Worm (Caenorhabditis elegans) whole organism, L2 larva: ENCODE data around the gene C06A1.6.

Experiments
- C34F6.9 ChIP-seq: fragments of 150-350 bp; optimal IDR thresholded peaks from 2 replicates; lab custom pipeline; 2014; ENCODE audit warnings: missing biosample characterization, missing genetic modification characterization
- F13H6.1 ChIP-seq: sonication (generic microtip); optimal IDR thresholded peaks from 2 replicates; lab custom pipeline; 2016; ENCODE audit warnings: missing genetic modification characterization, missing compliant biosample characterization
- R02D3.7 ChIP-seq: fragments of 150-350 bp; optimal IDR thresholded peaks from 2 replicates; lab custom pipeline; 2014; ENCODE audit warnings: missing biosample characterization, missing genetic modification characterization
- Y55F3AM.14 ChIP-seq: fragments of 200-800 bp; sonication (Bioruptor generic); optimal IDR thresholded peaks from 2 replicates; lab custom pipeline; 2018; ENCODE audit warnings: mild to moderate bottlenecking, missing genetic modification characterization, missing compliant biosample characterization
- ZK546.5 ChIP-seq: sonication (generic microtip); optimal IDR thresholded peaks from 2 replicates; lab custom pipeline; 2017; ENCODE audit warnings: missing biosample characterization, missing genetic modification characterization
- alr-1 ChIP-seq: fragments of 150-350 bp; optimal IDR thresholded peaks from 2 replicates; lab custom pipeline; 2014; ENCODE audit warnings: missing biosample characterization, missing genetic modification characterization
- aly-2 ChIP-seq: fragments of 150-350 bp; optimal IDR thresholded peaks from 2 replicates; lab custom pipeline; 2014; ENCODE audit warnings: missing biosample characterization, missing genetic modification characterization
- ama-1 ChIP-seq: fragments of 150-350 bp; optimal IDR thresholded peaks from 2 replicates; lab custom pipeline; 2018; ENCODE audit warnings: inconsistent platforms
- blmp-1 ChIP-seq: sonication (generic microtip); optimal IDR thresholded peaks from 2 replicates; lab custom pipeline; 2017; ENCODE audit warnings: missing genetic modification characterization, mild to moderate bottlenecking, missing compliant biosample characterization, antibody characterized with exemption, moderate library complexity; ENCODE audit not compliant: insufficient read depth
- ceh-16 ChIP-seq: fragments of 150-350 bp; optimal IDR thresholded peaks from 2 replicates; lab custom pipeline; 2014; ENCODE audit warnings: missing biosample characterization, missing genetic modification characterization
- ceh-82 ChIP-seq: fragments of 150-350 bp; optimal IDR thresholded peaks from 2 replicates; lab custom pipeline; 2014; ENCODE audit warnings: missing biosample characterization, missing genetic modification characterization
- crh-2 ChIP-seq: sonication (generic microtip); optimal IDR thresholded peaks from 2 replicates; lab custom pipeline; 2017; ENCODE audit warnings: missing biosample characterization, missing genetic modification characterization
- dmd-4 ChIP-seq: sonication (generic microtip); optimal IDR thresholded peaks from 2 replicates; lab custom pipeline; 2017; ENCODE audit warnings: missing biosample characterization, missing genetic modification characterization
- egl-27 ChIP-seq: sonication (generic microtip); optimal IDR thresholded peaks from 3 replicates; lab custom pipeline; 2017; ENCODE audit warnings: missing biosample characterization, missing genetic modification reagents, missing genetic modification characterization
- elt-1 ChIP-seq: fragments of 150-350 bp; optimal IDR thresholded peaks from 2 replicates; lab custom pipeline; 2014; ENCODE audit warnings: missing biosample characterization, missing genetic modification characterization
- elt-3 ChIP-seq: sonication (generic microtip); optimal IDR thresholded peaks from 2 replicates; lab custom pipeline; 2017; ENCODE audit warnings: missing biosample characterization, missing genetic modification characterization
- fos-1 ChIP-seq: fragments of 150-350 bp; optimal IDR thresholded peaks from 2 replicates; lab custom pipeline; 2014; ENCODE audit warnings: missing biosample characterization, missing genetic modification characterization
- gmeb-1 ChIP-seq: fragments of 150-350 bp; optimal IDR thresholded peaks from 2 replicates; lab custom pipeline; 2014; ENCODE audit warnings: missing biosample characterization, missing genetic modification characterization
- lin-11 ChIP-seq: fragments of 150-350 bp; sonication (generic microtip); optimal IDR thresholded peaks from 2 replicates; lab custom pipeline; 2014; ENCODE audit warnings: missing biosample characterization, missing genetic modification characterization, inconsistent platforms, mixed read lengths
- lin-13 ChIP-seq: fragments of 150-350 bp; optimal IDR thresholded peaks from 2 replicates; lab custom pipeline; 2014; ENCODE audit warnings: missing biosample characterization, missing genetic modification reagents, missing genetic modification characterization
- lin-39 ChIP-seq: fragments of 150-350 bp; optimal IDR thresholded peaks from 2 replicates; lab custom pipeline; 2014; ENCODE audit warnings: missing biosample characterization, missing genetic modification reagents, missing genetic modification characterization
- lsy-2 ChIP-seq, 2 experiments: fragments of 150-350 bp in 1 of 2; sonication (generic microtip) in 1 of 2; optimal IDR thresholded peaks; 2 replicates each; lab custom pipeline; 2014 to 2017; ENCODE audit warnings: missing biosample characterization in 2 of 2, missing genetic modification characterization in 2 of 2
- mab-5 ChIP-seq: fragments of 150-350 bp; optimal IDR thresholded peaks from 2 replicates; lab custom pipeline; 2014; ENCODE audit warnings: missing biosample characterization, missing genetic modification characterization
- mbf-1 ChIP-seq: sonication (generic microtip); optimal IDR thresholded peaks from 2 replicates; lab custom pipeline; 2017; ENCODE audit warnings: missing biosample characterization, missing genetic modification characterization
- mdl-1 ChIP-seq, 2 experiments: fragments of 150-350 bp in 1 of 2; sonication (generic microtip) in 1 of 2; optimal IDR thresholded peaks; 2 replicates each; lab custom pipeline; 2017; ENCODE audit warnings: missing biosample characterization in 2 of 2, missing genetic modification characterization in 2 of 2
- nhr-10 ChIP-seq: sonication (generic microtip); optimal IDR thresholded peaks from 2 replicates; lab custom pipeline; 2017; ENCODE audit warnings: missing biosample characterization, missing genetic modification characterization
- nhr-11 ChIP-seq: fragments of 150-350 bp; optimal IDR thresholded peaks from 2 replicates; lab custom pipeline; 2014; ENCODE audit warnings: missing biosample characterization, missing genetic modification characterization
- nhr-12 ChIP-seq: fragments of 150-350 bp; optimal IDR thresholded peaks from 2 replicates; lab custom pipeline; 2014; ENCODE audit warnings: missing biosample characterization, missing genetic modification characterization
- nhr-129 ChIP-seq: fragments of 150-350 bp; optimal IDR thresholded peaks from 2 replicates; lab custom pipeline; 2014; ENCODE audit warnings: missing biosample characterization, missing genetic modification characterization
- nhr-21 ChIP-seq: fragments of 150-350 bp; optimal IDR thresholded peaks from 2 replicates; lab custom pipeline; 2014; ENCODE audit warnings: missing biosample characterization, missing genetic modification characterization
- nhr-23 ChIP-seq: fragments of 150-350 bp; optimal IDR thresholded peaks from 2 replicates; lab custom pipeline; 2014; ENCODE audit warnings: missing biosample characterization, missing genetic modification reagents, missing genetic modification characterization
- nhr-237 ChIP-seq: fragments of 150-350 bp; optimal IDR thresholded peaks from 2 replicates; lab custom pipeline; 2014; ENCODE audit warnings: missing biosample characterization, missing genetic modification characterization
- nhr-25 ChIP-seq: fragments of 150-350 bp; sonication (generic microtip); optimal IDR thresholded peaks from 3 replicates; lab custom pipeline; 2014; ENCODE audit warnings: missing biosample characterization, missing genetic modification characterization
- nhr-6 ChIP-seq: fragments of 150-350 bp; optimal IDR thresholded peaks from 2 replicates; lab custom pipeline; 2014; ENCODE audit warnings: missing biosample characterization, missing genetic modification characterization
- nhr-77 ChIP-seq: fragments of 150-350 bp; optimal IDR thresholded peaks from 2 replicates; lab custom pipeline; 2014; ENCODE audit warnings: missing biosample characterization, missing genetic modification characterization
- peb-1 ChIP-seq: fragments of 150-350 bp; optimal IDR thresholded peaks from 2 replicates; lab custom pipeline; 2014; ENCODE audit warnings: missing biosample characterization, missing genetic modification characterization
- sem-4 ChIP-seq: fragments of 150-350 bp; optimal IDR thresholded peaks from 2 replicates; lab custom pipeline; 2014; ENCODE audit warnings: missing biosample characterization, missing genetic modification reagents, missing genetic modification characterization
- skn-1 ChIP-seq: sonication (generic microtip); optimal IDR thresholded peaks from 2 replicates; lab custom pipeline; 2017; ENCODE audit warnings: missing biosample characterization, missing genetic modification characterization
- sma-3 ChIP-seq: sonication (generic microtip); optimal IDR thresholded peaks from 2 replicates; lab custom pipeline; 2016; ENCODE audit warnings: missing genetic modification reagents, missing genetic modification characterization, missing compliant biosample characterization
- sma-9 ChIP-seq, 2 experiments: fragments of 150-350 bp in 1 of 2; sonication (generic microtip) in 1 of 2; optimal IDR thresholded peaks; 2 replicates each; lab custom pipeline; 2014 to 2016; ENCODE audit warnings: missing genetic modification characterization in 2 of 2, mild to moderate bottlenecking in 1 of 2, missing biosample characterization in 1 of 2, missing compliant biosample characterization in 1 of 2, missing genetic modification reagents in 1 of 2, moderate library complexity in 1 of 2
- snpc-4 ChIP-seq: fragments of 150-350 bp; optimal IDR thresholded peaks from 2 replicates; lab custom pipeline; 2014; ENCODE audit warnings: missing biosample characterization, missing genetic modification characterization
- unc-39 ChIP-seq: fragments of 150-350 bp; optimal IDR thresholded peaks from 2 replicates; lab custom pipeline; 2014; ENCODE audit warnings: missing biosample characterization, missing genetic modification characterization
- unc-55 ChIP-seq: fragments of 150-350 bp; sonication (generic microtip); optimal IDR thresholded peaks from 3 replicates; lab custom pipeline; 2014; ENCODE audit warnings: missing biosample characterization, missing genetic modification reagents, missing genetic modification characterization
- unc-62 ChIP-seq: fragments of 150-350 bp; optimal IDR thresholded peaks from 2 replicates; lab custom pipeline; 2014; ENCODE audit warnings: missing biosample characterization, missing genetic modification reagents, missing genetic modification characterization
- ztf-1 ChIP-seq: fragments of 200-800 bp; sonication (Bioruptor generic); conservative IDR thresholded peaks from 2 replicates; pipeline ENCODE4 v1.3.6; 2022; ENCODE audit warnings: missing genetic modification characterization, missing compliant biosample characterization
- ztf-11 ChIP-seq: sonication (generic microtip); optimal IDR thresholded peaks from 2 replicates; lab custom pipeline; 2017; ENCODE audit warnings: missing biosample characterization, missing genetic modification characterization
- ztf-4 ChIP-seq: fragments of 150-350 bp; optimal IDR thresholded peaks from 2 replicates; lab custom pipeline; 2014; ENCODE audit warnings: missing biosample characterization, missing genetic modification characterization

The C06A1.6 gene

ce11 chrII:10558962-10559415, 5.5 kb downstream of the C06A1.6 start (continued):
- TF ChIP-seq nhr-25 (tag; lab: Kevin White, UChicago): peak; percentile 85

- no peak for TF ChIP-seq ceh-82 (tag; lab: Kevin White, UChicago)
- peak; percentile 66 for TF ChIP-seq sma-9 (GFP tag; optimal IDR thresholded peaks at IDR 0.05; lab: Kevin White, UChicago)
- no peak for TF ChIP-seq sma-9 (tag; optimal IDR thresholded peaks at IDR 0.05; lab: Kevin White, UChicago)
- TF ChIP-seq peb-1 (tag; lab: Kevin White, UChicago): no peak
- no peak for TF ChIP-seq elt-3
- no peak for TF ChIP-seq nhr-77 (tag; lab: Kevin White, UChicago)
- TF ChIP-seq ceh-16: no peak
- no peak for TF ChIP-seq Y55F3AM.14 (GFP tag; lab: Kevin White, UChicago)
- no peak for TF ChIP-seq unc-62 (GFP tag; lab: Kevin White, UChicago)
- peak; percentile 45 for TF ChIP-seq F13H6.1 (tag; lab: Kevin White, UChicago)
- TF ChIP-seq mdl-1 (tag; optimal IDR thresholded peaks at IDR 0.05; lab: Kevin White, UChicago): peak; percentile 6 to 43
- TF ChIP-seq nhr-129: peak; percentile 58
- no peak for TF ChIP-seq R02D3.7 (tag; lab: Kevin White, UChicago)
- no peak for TF ChIP-seq alr-1 (tag; lab: Kevin White, UChicago)
- TF ChIP-seq C34F6.9: no peak
- no peak for TF ChIP-seq ztf-1 (GFP tag; lab: Robert Waterston, UW)
- no peak for TF ChIP-seq unc-55 (GFP tag; lab: Kevin White, UChicago)
- peak; percentile 20 for TF ChIP-seq nhr-6
- no peak for TF ChIP-seq ztf-4
Observed at ce11 chrII:10558345-10558744, 6.1 kb downstream of the C06A1.6 start.

- TF ChIP-seq nhr-10 (tag; lab: Kevin White, UChicago): no peak
- no peak for TF ChIP-seq egl-27 (tag; lab: Kevin White, UChicago)
- TF ChIP-seq nhr-237 (tag; lab: Kevin White, UChicago): no peak
- no peak for TF ChIP-seq aly-2 (tag; lab: Kevin White, UChicago)
- no peak for TF ChIP-seq nhr-23 (tag; lab: Kevin White, UChicago)
- TF ChIP-seq C34F6.9: peak; percentile 80
- no peak for TF ChIP-seq skn-1 (tag; lab: Kevin White, UChicago)
- TF ChIP-seq nhr-11 (tag; lab: Kevin White, UChicago): peak; percentile 41
- no peak for TF ChIP-seq unc-55 (GFP tag; lab: Kevin White, UChicago)
- TF ChIP-seq ZK546.5 (tag; lab: Kevin White, UChicago): no peak
- TF ChIP-seq ztf-1 (GFP tag; lab: Robert Waterston, UW): no peak
- no peak for TF ChIP-seq unc-62 (GFP tag; lab: Kevin White, UChicago)
- no peak for TF ChIP-seq ceh-16
- TF ChIP-seq elt-3: no peak
- peak; percentile 75 for TF ChIP-seq blmp-1 (tag; lab: Kevin White, UChicago)
- no peak for TF ChIP-seq sem-4 (tag; lab: Kevin White, UChicago)
- TF ChIP-seq mbf-1 (tag; lab: Kevin White, UChicago): no peak
- no peak for TF ChIP-seq dmd-4 (tag; lab: Kevin White, UChicago)
- no peak for TF ChIP-seq nhr-77 (tag; lab: Kevin White, UChicago)
- no peak for TF ChIP-seq peb-1 (tag; lab: Kevin White, UChicago)
- no peak for TF ChIP-seq R02D3.7 (tag; lab: Kevin White, UChicago)
- no peak for TF ChIP-seq ceh-82 (tag; lab: Kevin White, UChicago)
- TF ChIP-seq gmeb-1 (tag; lab: Kevin White, UChicago): peak; percentile 37
- no peak for TF ChIP-seq alr-1 (tag; lab: Kevin White, UChicago)
- peak; percentile 41 for TF ChIP-seq sma-3 (GFP tag; lab: Kevin White, UChicago)
- TF ChIP-seq elt-1 (tag; lab: Kevin White, UChicago): no peak
- TF ChIP-seq nhr-129: peak; percentile 85
- TF ChIP-seq F13H6.1 (tag; lab: Kevin White, UChicago): peak; percentile 36
- TF ChIP-seq mab-5 (tag; lab: Kevin White, UChicago): no peak
- TF ChIP-seq ama-1 (lab: Kevin White, UChicago): peak; percentile 15
- TF ChIP-seq lsy-2 (tag; optimal IDR thresholded peaks at IDR 0.05; lab: Kevin White, UChicago): peak in 1 of 2 experiments; percentile 62
- TF ChIP-seq lin-11 (tag; lab: Kevin White, UChicago): no peak
- peak; percentile 79 for TF ChIP-seq nhr-21 (tag; lab: Kevin White, UChicago)
- TF ChIP-seq lin-39 (tag; lab: Kevin White, UChicago): no peak
- TF ChIP-seq nhr-6: peak; percentile 71
- peak; percentile 79 for TF ChIP-seq crh-2 (tag; lab: Kevin White, UChicago)
- TF ChIP-seq ztf-11: no peak
- peak in 1 of 2 experiments; percentile 50 for TF ChIP-seq mdl-1 (tag; optimal IDR thresholded peaks at IDR 0.05; lab: Kevin White, UChicago)
- peak; percentile 93 for TF ChIP-seq ztf-4
- TF ChIP-seq nhr-25 (tag; lab: Kevin White, UChicago): peak; percentile 90
- TF ChIP-seq snpc-4 (tag; lab: Kevin White, UChicago): peak; percentile 13
- no peak for TF ChIP-seq unc-39 (tag; lab: Kevin White, UChicago)
- peak; percentile 32 for TF ChIP-seq lin-13 (GFP tag; lab: Kevin White, UChicago)
- TF ChIP-seq Y55F3AM.14 (GFP tag; lab: Kevin White, UChicago): no peak
- no peak for TF ChIP-seq nhr-12
- peak; percentile 5 for TF ChIP-seq fos-1 (tag; lab: Kevin White, UChicago)
- TF ChIP-seq sma-9 (GFP tag; optimal IDR thresholded peaks at IDR 0.05; lab: Kevin White, UChicago): peak; percentile 77
- no peak for TF ChIP-seq sma-9 (tag; optimal IDR thresholded peaks at IDR 0.05; lab: Kevin White, UChicago)
Observed at ce11 chrII:10557206-10557574, 7.3 kb downstream of the C06A1.6 start.
